3 fruit fly cellular contexts compared by ENCODE assay signal in genomic region chr3R:29075631-29076398, dm6.
TF ChIP-seq lines count a peak whose summit lies in the region.

No protein-coding gene starts in this region.

TF ChIP-seq in whole organism, embryonic, 481 proteins besides CTCF, POLR2A, EP300 and RAD21 (continued from another document and continues in another):
- TF ChIP-seq sob (GFP tag; IDR thresholded peaks at IDR 0.05; lab: Robert Waterston, UW) (0 out of 2 replicates have a peak, but pooled peaks have one; percentile 22), grau (tag; optimal IDR thresholded peaks at IDR 0.05; lab: Kevin White, UChicago) (peak; percentile 12), Pdp1 (GFP tag; optimal IDR thresholded peaks at IDR 0.05; lab: Kevin White, UChicago) (peak in 1 of 2 experiments; percentile 1), lab (GFP tag; optimal IDR thresholded peaks at IDR 0.05; lab: Kevin White, UChicago) (peak; percentile 31), Hsf (GFP tag; optimal IDR thresholded peaks at IDR 0.05; lab: Kevin White, UChicago) (peak; percentile 13), odd (GFP tag; optimal IDR thresholded peaks at IDR 0.05; lab: Kevin White, UChicago) (no peak), CG12942 (GFP tag; optimal IDR thresholded peaks at IDR 0.05; lab: Kevin White, UChicago) (peak; percentile 4), CG12659 (GFP tag; optimal IDR thresholded peaks at IDR 0.05; lab: Kevin White, UChicago) (peak; percentile 4), Fer1 (GFP tag; optimal IDR thresholded peaks at IDR 0.05; lab: Kevin White, UChicago) (peak; percentile 46), CG5245 (GFP tag; optimal IDR thresholded peaks at IDR 0.05; lab: Kevin White, UChicago) (no peak), gfzf (GFP tag; optimal IDR thresholded peaks at IDR 0.05; lab: Kevin White, UChicago) (no peak), CG32532 (GFP tag; IDR thresholded peaks at IDR 0.05; lab: Robert Waterston, UW) (0 out of 2 replicates have a peak, but pooled peaks have one; percentile 7), CG32772 (GFP tag; IDR thresholded peaks at IDR 0.05; lab: Robert Waterston, UW) (no peak), CG7839 (tag; optimal IDR thresholded peaks at IDR 0.05; lab: Kevin White, UChicago) (peak; percentile 9), ttk (GFP tag; IDR thresholded peaks at IDR 0.05; lab: Robert Waterston, UW) (0 out of 2 replicates have a peak, but pooled peaks have one; percentile 25), CG7556 (GFP tag; optimal IDR thresholded peaks at IDR 0.05; lab: Kevin White, UChicago) (peak; percentile 45), Adf1 (GFP tag; IDR thresholded peaks at IDR 0.05; lab: Robert Waterston, UW) (no peak), CG12155 (GFP tag; optimal IDR thresholded peaks at IDR 0.05; lab: Kevin White, UChicago) (no peak), CG8281 (tag; optimal IDR thresholded peaks at IDR 0.05; lab: Kevin White, UChicago) (no peak), chif (GFP tag; optimal IDR thresholded peaks at IDR 0.05; lab: Kevin White, UChicago) (peak in 1 of 2 experiments; percentile 6), Camta (GFP tag; optimal IDR thresholded peaks at IDR 0.05; lab: Kevin White, UChicago) (no peak), Hr51 (GFP tag; optimal IDR thresholded peaks at IDR 0.05; lab: Kevin White, UChicago) (peak in 1 of 2 experiments; percentile 3), CG2678 (tag; optimal IDR thresholded peaks at IDR 0.05; lab: Kevin White, UChicago) (peak; percentile 55), esg (GFP tag; conservative IDR thresholded peaks at IDR 0.05; lab: Robert Waterston, UW) (no peak), sens (GFP tag; lab: Kevin White, UChicago) (peak; percentile 77), wdn (GFP tag; IDR thresholded peaks at IDR 0.05; lab: Robert Waterston, UW) (0 out of 2 replicates have a peak, but pooled peaks have one; percentile 20), ase (GFP tag; IDR thresholded peaks at IDR 0.05; lab: Robert Waterston, UW) (no peak), ems (GFP tag; optimal IDR thresholded peaks at IDR 0.05; lab: Kevin White, UChicago) (no peak), nom (GFP tag; optimal IDR thresholded peaks at IDR 0.05; lab: Kevin White, UChicago) (no peak), CG31224 (GFP tag; IDR thresholded peaks at IDR 0.05; lab: Robert Waterston, UW) (no peak), p53 (GFP tag; optimal IDR thresholded peaks at IDR 0.05; lab: Kevin White, UChicago) (no peak), Neu2 (GFP tag; optimal IDR thresholded peaks at IDR 0.05; lab: Kevin White, UChicago; ENCODE audit: borderline replicate concordance) (no peak), pb (GFP tag; optimal IDR thresholded peaks at IDR 0.05; lab: Kevin White, UChicago) (no peak), CG34224 (GFP tag; IDR thresholded peaks at IDR 0.05; lab: Robert Waterston, UW; ENCODE audit: partially characterized antibody) (no peak), prd (optimal IDR thresholded peaks at IDR 0.05; lab: Kevin White, UChicago) (no peak), prd (GFP tag; IDR thresholded peaks at IDR 0.05; lab: Robert Waterston, UW) (0 out of 3 replicates have a peak, but pooled peaks have one; percentile 23), Mad (GFP tag; optimal IDR thresholded peaks at IDR 0.05; lab: Kevin White, UChicago) (peak; percentile 23), CG10147 (GFP tag; optimal IDR thresholded peaks at IDR 0.05; lab: Kevin White, UChicago) (peak; percentile 29), gcm (GFP tag; optimal IDR thresholded peaks at IDR 0.05; lab: Kevin White, UChicago) (no peak), btn (GFP tag; optimal IDR thresholded peaks at IDR 0.05; lab: Kevin White, UChicago) (no peak), eve (GFP tag; optimal IDR thresholded peaks at IDR 0.05; lab: Kevin White, UChicago) (no peak), CG6254 (GFP tag; optimal IDR thresholded peaks at IDR 0.05; lab: Kevin White, UChicago) (no peak), CkIIα-i1 (GFP tag; IDR thresholded peaks at IDR 0.05; lab: Robert Waterston, UW) (no peak)

TF ChIP-seq in whole organism, prepupa, 60 proteins besides CTCF, POLR2A, EP300 and RAD21 (continued from another document):
- TF ChIP-seq CG8319 (GFP tag; optimal IDR thresholded peaks at IDR 0.05; lab: Kevin White, UChicago) (no peak), CG7368 (GFP tag; optimal IDR thresholded peaks at IDR 0.05; lab: Kevin White, UChicago) (no peak), Sox102F (GFP tag; optimal IDR thresholded peaks at IDR 0.05; lab: Kevin White, UChicago) (peak; percentile 43), fd85E (GFP tag; optimal IDR thresholded peaks at IDR 0.05; lab: Kevin White, UChicago) (no peak), Eip75B (GFP tag; optimal IDR thresholded peaks at IDR 0.05; lab: Kevin White, UChicago) (peak; percentile 39), acj6 (GFP tag; optimal IDR thresholded peaks at IDR 0.05; lab: Kevin White, UChicago) (peak; percentile 8), Hr4 (GFP tag; optimal IDR thresholded peaks at IDR 0.05; lab: Kevin White, UChicago) (peak; percentile 9), CG6276 (GFP tag; optimal IDR thresholded peaks at IDR 0.05; lab: Kevin White, UChicago) (peak; percentile 8), Hr39 (GFP tag; optimal IDR thresholded peaks at IDR 0.05; lab: Kevin White, UChicago) (peak; percentile 66), net (GFP tag; optimal IDR thresholded peaks at IDR 0.05; lab: Kevin White, UChicago) (no peak), CG15336 (GFP tag; IDR thresholded peaks at IDR 0.05; lab: Robert Waterston, UW) (0 out of 2 replicates have a peak, but pooled peaks have one; percentile 18), CG3919 (GFP tag; optimal IDR thresholded peaks at IDR 0.05; lab: Kevin White, UChicago) (peak; percentile 7), Met (GFP tag; optimal IDR thresholded peaks at IDR 0.05; lab: Kevin White, UChicago) (peak; percentile 71), CG6808 (GFP tag; optimal IDR thresholded peaks at IDR 0.05; lab: Kevin White, UChicago) (peak; percentile 7), svp (GFP tag; lab: Kevin White, UChicago) (peak; percentile 84), CG8632 (GFP tag; optimal IDR thresholded peaks at IDR 0.05; lab: Kevin White, UChicago) (peak; percentile 9), fkh (GFP tag; optimal IDR thresholded peaks at IDR 0.05; lab: Kevin White, UChicago) (no peak), CG16779 (tag; optimal IDR thresholded peaks at IDR 0.05; lab: Kevin White, UChicago) (no peak), vri (GFP tag; optimal IDR thresholded peaks at IDR 0.05; lab: Kevin White, UChicago) (peak; percentile 84), OdsH (GFP tag; optimal IDR thresholded peaks at IDR 0.05; lab: Kevin White, UChicago) (no peak), CG6792 (GFP tag; optimal IDR thresholded peaks at IDR 0.05; lab: Kevin White, UChicago) (no peak), Ets96B (tag; optimal IDR thresholded peaks at IDR 0.05; lab: Kevin White, UChicago) (peak; percentile 32), Smox (GFP tag; optimal IDR thresholded peaks at IDR 0.05; lab: Kevin White, UChicago) (peak; percentile 38), dac (GFP tag; optimal IDR thresholded peaks at IDR 0.05; lab: Kevin White, UChicago) (no peak), CG9139 (GFP tag; optimal IDR thresholded peaks at IDR 0.05; lab: Kevin White, UChicago) (peak; percentile 13), ss (GFP tag; optimal IDR thresholded peaks at IDR 0.05; lab: Kevin White, UChicago) (peak in 1 of 2 experiments; percentile 27), CG34406 (GFP tag; optimal IDR thresholded peaks at IDR 0.05; lab: Kevin White, UChicago) (no peak), Sox15 (GFP tag; optimal IDR thresholded peaks at IDR 0.05; lab: Kevin White, UChicago) (no peak), cyc (GFP tag; optimal IDR thresholded peaks at IDR 0.05; lab: Kevin White, UChicago) (peak; percentile 21)

TF ChIP-seq in whole organism, wandering third instar larva, 38 proteins besides CTCF, POLR2A, EP300 and RAD21 (continued from another document):
- TF ChIP-seq Hnf4 (GFP tag; optimal IDR thresholded peaks at IDR 0.05; lab: Kevin White, UChicago) (peak; percentile 74), pan (optimal IDR thresholded peaks at IDR 0.05; lab: Kevin White, UChicago) (no peak), Vsx2 (GFP tag; optimal IDR thresholded peaks at IDR 0.05; lab: Kevin White, UChicago; ENCODE audit: partially characterized antibody) (no peak), Mio (GFP tag; optimal IDR thresholded peaks at IDR 0.05; lab: Kevin White, UChicago) (peak; percentile 42), sv (GFP tag; optimal IDR thresholded peaks at IDR 0.05; lab: Kevin White, UChicago) (no peak), Dif (GFP tag; optimal IDR thresholded peaks at IDR 0.05; lab: Kevin White, UChicago; ENCODE audit: partially characterized antibody) (no peak), CG32264 (GFP tag; optimal IDR thresholded peaks at IDR 0.05; lab: Kevin White, UChicago) (peak; percentile 52)
